Fruit fly (Drosophila melanogaster): ENCODE measurements around the gene CG8833.
A peak's percentile ranks its signal among the peaks of the same experiment; 100 is the strongest.

Gene CG8833

dm6 chr3L:13905515-13905914 is 23.3 kb downstream of the CG8833 start (continued):
- TF ChIP-seq CG18764 (GFP tag; optimal IDR thresholded peaks at IDR 0.05) = peak; percentile 16
- no peak for TF ChIP-seq run (tag; optimal IDR thresholded peaks at IDR 0.05)
- TF ChIP-seq lbe (GFP tag; optimal IDR thresholded peaks at IDR 0.05) = no peak
- no peak for TF ChIP-seq Bgb (GFP tag; IDR thresholded peaks at IDR 0.05; ENCODE audit: partially characterized antibody)
- no peak for TF ChIP-seq sc (optimal IDR thresholded peaks at IDR 0.05)
- TF ChIP-seq sc (GFP tag; optimal IDR thresholded peaks at IDR 0.05) = peak; percentile 9
- TF ChIP-seq zfh2 (GFP tag; optimal IDR thresholded peaks at IDR 0.05) = no peak
- TF ChIP-seq CG4328 (GFP tag; optimal IDR thresholded peaks at IDR 0.05) = peak; percentile 52
- no peak for TF ChIP-seq D (optimal IDR thresholded peaks at IDR 0.05)
- peak; percentile 23 for TF ChIP-seq D (GFP tag; optimal IDR thresholded peaks at IDR 0.05)
- TF ChIP-seq crol (GFP tag; IDR thresholded peaks at IDR 0.05) = no peak
- TF ChIP-seq salm (tag; optimal IDR thresholded peaks at IDR 0.05) = no peak
- TF ChIP-seq aop (GFP tag; IDR thresholded peaks at IDR 0.05) = no peak
- TF ChIP-seq CG12942 (GFP tag; optimal IDR thresholded peaks at IDR 0.05) = no peak
- no peak for TF ChIP-seq pho (GFP tag; optimal IDR thresholded peaks at IDR 0.05)
- peak; percentile 90 for TF ChIP-seq Fer1 (GFP tag; optimal IDR thresholded peaks at IDR 0.05)
- peak; percentile 34; the same call in 1 of the 2 replicates for TF ChIP-seq CG9932 (GFP tag; IDR thresholded peaks at IDR 0.05)
- TF ChIP-seq Lim3 (GFP tag; IDR thresholded peaks at IDR 0.05) = no peak
- TF ChIP-seq CG9437 (GFP tag; optimal IDR thresholded peaks at IDR 0.05) = peak; percentile 47
- peak; percentile 56 for TF ChIP-seq CG10979 (tag; optimal IDR thresholded peaks at IDR 0.05)
- no peak for TF ChIP-seq CG16779 (GFP tag; IDR thresholded peaks at IDR 0.05)
- TF ChIP-seq Max (GFP tag; optimal IDR thresholded peaks at IDR 0.05) = no peak
- TF ChIP-seq repo (GFP tag; optimal IDR thresholded peaks at IDR 0.05) = no peak
- no peak for TF ChIP-seq CG12219 (GFP tag; optimal IDR thresholded peaks at IDR 0.05)
- TF ChIP-seq CG4854 (GFP tag; optimal IDR thresholded peaks at IDR 0.05) = no peak
- peak in 1 of 2 experiments; percentile 25 for TF ChIP-seq Pdp1 (GFP tag; optimal IDR thresholded peaks at IDR 0.05)
- TF ChIP-seq CG17802 (tag; optimal IDR thresholded peaks at IDR 0.05) = no peak
- TF ChIP-seq CG7987 (GFP tag; optimal IDR thresholded peaks at IDR 0.05) = no peak
- peak; percentile 20 for TF ChIP-seq lilli (GFP tag; optimal IDR thresholded peaks at IDR 0.05)
- TF ChIP-seq Spps (tag; optimal IDR thresholded peaks at IDR 0.05) = no peak
- TF ChIP-seq esg (GFP tag; conservative IDR thresholded peaks at IDR 0.05) = 0 out of 2 replicates have a peak, but pooled peaks have one; percentile 11
- TF ChIP-seq E2f2 (GFP tag; IDR thresholded peaks at IDR 0.05) = no peak
- TF ChIP-seq CG12299 (tag; optimal IDR thresholded peaks at IDR 0.05) = peak; percentile 4
- no peak for TF ChIP-seq gt (GFP tag; IDR thresholded peaks at IDR 0.05)
- TF ChIP-seq cg (GFP tag; optimal IDR thresholded peaks at IDR 0.05) = no peak
- TF ChIP-seq CG30020 (tag; optimal IDR thresholded peaks at IDR 0.05) = no peak
- no peak for TF ChIP-seq Bdp1 (GFP tag; optimal IDR thresholded peaks at IDR 0.05)
- no peak for TF ChIP-seq lov (optimal IDR thresholded peaks at IDR 0.05)
- TF ChIP-seq lov (GFP tag; IDR thresholded peaks at IDR 0.05) = no peak
- TF ChIP-seq hth (optimal IDR thresholded peaks at IDR 0.05) = no peak
- TF ChIP-seq ind (GFP tag; optimal IDR thresholded peaks at IDR 0.05) = peak; percentile 47
- TF ChIP-seq sim (GFP tag; IDR thresholded peaks at IDR 0.05) = no peak
- no peak for TF ChIP-seq Sry-β (GFP tag; optimal IDR thresholded peaks at IDR 0.05)
- TF ChIP-seq dm (GFP tag; optimal IDR thresholded peaks at IDR 0.05) = no peak
- 0 out of 2 replicates have a peak, but pooled peaks have one; percentile 38 for TF ChIP-seq CG14014 (GFP tag; IDR thresholded peaks at IDR 0.05)
- TF ChIP-seq CG13775 (GFP tag; optimal IDR thresholded peaks at IDR 0.05) = peak; percentile 25
- TF ChIP-seq sens-2 (GFP tag; IDR thresholded peaks at IDR 0.05) = no peak
- TF ChIP-seq az2 (GFP tag; optimal IDR thresholded peaks at IDR 0.05) = peak; percentile 36
- no peak for TF ChIP-seq CkIIα-i1 (GFP tag; IDR thresholded peaks at IDR 0.05)
- no peak for TF ChIP-seq jumu (GFP tag; optimal IDR thresholded peaks at IDR 0.05)
- TF ChIP-seq toy (GFP tag; IDR thresholded peaks at IDR 0.05) = no peak
- TF ChIP-seq Jarid2 (GFP tag; optimal IDR thresholded peaks at IDR 0.05) = peak; percentile 22
- TF ChIP-seq Hr39 (optimal IDR thresholded peaks at IDR 0.05) = no peak
- peak; percentile 84 for TF ChIP-seq CG10147 (GFP tag; optimal IDR thresholded peaks at IDR 0.05)

Measured in whole organism, embryonic.